Worm (Caenorhabditis elegans) whole organism, L4 larva: ENCODE measurements around the gene klc-2.

Source experiments
- F10B5.3 ChIP-seq: sonication (generic microtip); optimal IDR thresholded peaks from 2 replicates; lab custom pipeline; 2016; ENCODE audit warnings: mild to moderate bottlenecking, missing genetic modification characterization, missing compliant biosample characterization
- F37D6.2 ChIP-seq: sonication (generic microtip); optimal IDR thresholded peaks from 2 replicates; lab custom pipeline; 2016; ENCODE audit warnings: mild to moderate bottlenecking, missing genetic modification characterization, missing compliant biosample characterization
- F49E8.2 ChIP-seq: sonication (generic microtip); optimal IDR thresholded peaks from 2 replicates; lab custom pipeline; 2016; ENCODE audit warnings: missing compliant biosample characterization, mild to moderate bottlenecking, missing genetic modification characterization, borderline replicate concordance
- T20F7.1 ChIP-seq: fragments of 200-800 bp; sonication (Bioruptor generic); optimal IDR thresholded peaks from 2 replicates; lab custom pipeline; 2018; ENCODE audit warnings: mild to moderate bottlenecking, missing genetic modification characterization, missing compliant biosample characterization
- Y105C5A.15 ChIP-seq: fragments of 200-800 bp; sonication (Bioruptor generic); IDR thresholded peaks from 2 replicates; pipeline ENCODE4 v1.3.6; 2022; ENCODE audit warnings: missing genetic modification characterization, missing compliant biosample characterization
- Y48G9A.11 ChIP-seq: fragments of 200-800 bp; sonication (Bioruptor generic); IDR thresholded peaks from 2 replicates; pipeline ENCODE4 v1.3.6; 2022; ENCODE audit warnings: missing genetic modification reagents, missing genetic modification characterization, missing compliant biosample characterization
- ZK337.2 ChIP-seq: fragments of 200-800 bp; sonication (Bioruptor generic); IDR thresholded peaks from 2 replicates; pipeline ENCODE4 v1.3.6; 2022; ENCODE audit warnings: missing genetic modification reagents, missing genetic modification characterization, missing compliant biosample characterization
- arid-1 ChIP-seq: fragments of 200-800 bp; sonication (Bioruptor generic); conservative IDR thresholded peaks from 2 replicates; pipeline ENCODE4 v1.3.6; 2022; ENCODE audit warnings: missing genetic modification reagents, missing genetic modification characterization, missing compliant biosample characterization
- ceh-20 ChIP-seq: fragments of 200-800 bp; sonication (Bioruptor generic); IDR thresholded peaks from 2 replicates; pipeline ENCODE4 v1.3.6; 2022; ENCODE audit warnings: missing genetic modification reagents, missing genetic modification characterization, missing compliant biosample characterization
- ceh-32 ChIP-seq: sonication (generic microtip); optimal IDR thresholded peaks from 2 replicates; lab custom pipeline; 2016; ENCODE audit warnings: mild to moderate bottlenecking, missing genetic modification characterization, missing compliant biosample characterization; ENCODE audit not compliant: poor library complexity
- ceh-44 ChIP-seq: fragments of 200-800 bp; sonication (Bioruptor generic); IDR thresholded peaks from 2 replicates; pipeline ENCODE4 v1.3.6; 2022; ENCODE audit warnings: missing genetic modification reagents, missing genetic modification characterization, missing compliant biosample characterization
- ceh-82 ChIP-seq: sonication (generic microtip); optimal IDR thresholded peaks from 2 replicates; lab custom pipeline; 2017; ENCODE audit warnings: missing biosample characterization, missing genetic modification characterization
- cey-2 ChIP-seq: sonication (generic microtip); optimal IDR thresholded peaks from 3 replicates; lab custom pipeline; 2017; ENCODE audit warnings: missing genetic modification characterization, mild to moderate bottlenecking, missing compliant biosample characterization, antibody characterized with exemption, borderline replicate concordance; ENCODE audit not compliant: insufficient read depth
- dmd-9 ChIP-seq: fragments of 200-800 bp; sonication (Bioruptor generic); IDR thresholded peaks from 2 replicates; pipeline ENCODE4 v1.3.6; 2022; ENCODE audit warnings: missing genetic modification reagents, missing genetic modification characterization, missing compliant biosample characterization
- duxl-1 ChIP-seq: sonication (generic microtip); optimal IDR thresholded peaks from 2 replicates; lab custom pipeline; 2016; ENCODE audit warnings: mild to moderate bottlenecking, missing genetic modification characterization, moderate library complexity, missing compliant biosample characterization; ENCODE audit not compliant: poor library complexity
- dve-1 ChIP-seq: sonication (generic microtip); optimal IDR thresholded peaks from 2 replicates; lab custom pipeline; 2017; ENCODE audit warnings: antibody characterized with exemption, mild to moderate bottlenecking, missing genetic modification characterization, missing compliant biosample characterization; ENCODE audit not compliant: insufficient read depth
- fkh-10 ChIP-seq: fragments of 150-350 bp; optimal IDR thresholded peaks from 2 replicates; lab custom pipeline; 2014; ENCODE audit warnings: missing biosample characterization, missing genetic modification reagents, missing genetic modification characterization
- fos-1 ChIP-seq: fragments of 150-350 bp; optimal IDR thresholded peaks from 2 replicates; lab custom pipeline; 2014; ENCODE audit warnings: missing biosample characterization, missing genetic modification characterization
- gei-8 ChIP-seq: fragments of 200-800 bp; sonication (Bioruptor generic); optimal IDR thresholded peaks from 2 replicates; lab custom pipeline; 2018; ENCODE audit warnings: mild to moderate bottlenecking, missing genetic modification characterization, missing compliant biosample characterization
- hlh-30 ChIP-seq: sonication (generic microtip); optimal IDR thresholded peaks from 2 replicates; lab custom pipeline; 2017; ENCODE audit warnings: antibody characterized with exemption, mild to moderate bottlenecking, missing genetic modification characterization, missing compliant biosample characterization; ENCODE audit not compliant: insufficient read depth
- hmg-1.1 ChIP-seq: fragments of 200-800 bp; sonication (Bioruptor generic); IDR thresholded peaks from 2 replicates; pipeline ENCODE4 v1.3.6; 2022; ENCODE audit warnings: missing genetic modification reagents, missing genetic modification characterization, missing compliant biosample characterization
- lim-7 ChIP-seq: fragments of 200-800 bp; sonication (Bioruptor generic); IDR thresholded peaks from 2 replicates; pipeline ENCODE4 v1.3.6; 2022; ENCODE audit warnings: missing genetic modification characterization, missing compliant biosample characterization
- lin-1 ChIP-seq: fragments of 200-800 bp; sonication (Bioruptor generic); IDR thresholded peaks from 2 replicates; pipeline ENCODE4 v1.3.6; 2022; ENCODE audit warnings: missing genetic modification reagents, missing genetic modification characterization, missing compliant biosample characterization
- lin-29 ChIP-seq: fragments of 200-800 bp; sonication (Bioruptor generic); IDR thresholded peaks from 2 replicates; pipeline ENCODE4 v1.3.6; 2022; ENCODE audit warnings: missing genetic modification reagents, missing genetic modification characterization, missing compliant biosample characterization
- lin-38 ChIP-seq: fragments of 200-800 bp; sonication (Bioruptor generic); IDR thresholded peaks from 2 replicates; pipeline ENCODE4 v1.3.6; 2022; ENCODE audit warnings: missing genetic modification reagents, missing genetic modification characterization, missing compliant biosample characterization
- lir-3 ChIP-seq: sonication (generic microtip); optimal IDR thresholded peaks from 2 replicates; lab custom pipeline; 2016; ENCODE audit warnings: mild to moderate bottlenecking, missing genetic modification characterization, missing compliant biosample characterization
- lsy-2 ChIP-seq, 2 experiments: fragments of 150-350 bp in 1 of 2; sonication (generic microtip) in 1 of 2; optimal IDR thresholded peaks; 2 replicates each; lab custom pipeline; 2014 to 2017; ENCODE audit warnings: missing biosample characterization in 2 of 2, missing genetic modification characterization in 2 of 2
- madf-5 ChIP-seq, 2 experiments: fragments of 200-800 bp; sonication (Bioruptor generic); IDR thresholded peaks; 2 replicates each; pipeline ENCODE4 v1.3.6; 2022; ENCODE audit warnings: missing compliant biosample characterization in 2 of 2, missing genetic modification characterization in 2 of 2
- madf-9 ChIP-seq: fragments of 200-800 bp; sonication (Bioruptor generic); conservative IDR thresholded peaks from 2 replicates; pipeline ENCODE4 v1.3.6; 2022; ENCODE audit warnings: missing genetic modification reagents, missing genetic modification characterization, missing compliant biosample characterization
- mdt-29 ChIP-seq: fragments of 200-800 bp; sonication (Bioruptor generic); IDR thresholded peaks from 2 replicates; pipeline ENCODE4 v1.3.6; 2022; ENCODE audit warnings: missing genetic modification reagents, missing genetic modification characterization, missing compliant biosample characterization
- mep-1 ChIP-seq: fragments of 150-350 bp; sonication (generic microtip); optimal IDR thresholded peaks from 3 replicates; lab custom pipeline; 2014; ENCODE audit warnings: missing biosample characterization, missing genetic modification characterization
- mes-2 ChIP-seq: sonication (generic microtip); optimal IDR thresholded peaks from 2 replicates; lab custom pipeline; 2016; ENCODE audit warnings: missing genotype, mild to moderate bottlenecking, missing genetic modification characterization, missing compliant biosample characterization; ENCODE audit not compliant: poor library complexity, severe bottlenecking
- mxl-3 ChIP-seq: fragments of 200-800 bp; sonication (Bioruptor generic); optimal IDR thresholded peaks from 2 replicates; lab custom pipeline; 2018; ENCODE audit warnings: mild to moderate bottlenecking, missing genetic modification characterization, missing compliant biosample characterization
- nhr-11 ChIP-seq: fragments of 150-350 bp; optimal IDR thresholded peaks from 2 replicates; lab custom pipeline; 2014; ENCODE audit warnings: missing biosample characterization, missing genetic modification characterization
- nhr-25 ChIP-seq: sonication (generic microtip); optimal IDR thresholded peaks from 2 replicates; lab custom pipeline; 2017; ENCODE audit warnings: missing genetic modification characterization, mild to moderate bottlenecking, missing compliant biosample characterization, antibody characterized with exemption, moderate library complexity, borderline replicate concordance; ENCODE audit not compliant: insufficient read depth
- nhr-41 ChIP-seq: fragments of 200-800 bp; sonication (Bioruptor generic); IDR thresholded peaks from 2 replicates; pipeline ENCODE4 v1.3.6; 2022; ENCODE audit warnings: missing genetic modification reagents, missing genetic modification characterization, missing compliant biosample characterization
- nhr-6 ChIP-seq: fragments of 150-350 bp; optimal IDR thresholded peaks from 2 replicates; lab custom pipeline; 2014; ENCODE audit warnings: missing biosample characterization, missing genetic modification characterization
- nhr-76 ChIP-seq: fragments of 150-350 bp; optimal IDR thresholded peaks from 2 replicates; lab custom pipeline; 2014; ENCODE audit warnings: missing biosample characterization, missing genetic modification characterization
- php-3 ChIP-seq: fragments of 200-800 bp; sonication (Bioruptor generic); IDR thresholded peaks from 2 replicates; pipeline ENCODE4 v1.3.6; 2022; ENCODE audit warnings: missing genetic modification reagents, missing genetic modification characterization, missing compliant biosample characterization
- snpc-1.2 ChIP-seq: fragments of 200-800 bp; sonication (Bioruptor generic); IDR thresholded peaks from 2 replicates; pipeline ENCODE4 v1.3.6; 2022; ENCODE audit warnings: missing genetic modification reagents, missing genetic modification characterization, missing compliant biosample characterization
- snpc-4 ChIP-seq: fragments of 150-350 bp; optimal IDR thresholded peaks from 2 replicates; lab custom pipeline; 2014; ENCODE audit warnings: missing biosample characterization, missing genetic modification characterization
- spr-3 ChIP-seq: fragments of 200-800 bp; sonication (Bioruptor generic); optimal IDR thresholded peaks from 2 replicates; lab custom pipeline; 2018; ENCODE audit warnings: mild to moderate bottlenecking, missing genetic modification characterization, missing compliant biosample characterization
- tra-1 ChIP-seq: fragments of 200-800 bp; sonication (Bioruptor generic); IDR thresholded peaks from 2 replicates; pipeline ENCODE4 v1.3.6; 2022; ENCODE audit warnings: missing genetic modification reagents, missing genetic modification characterization, missing compliant biosample characterization
- unc-130 ChIP-seq: sonication (generic microtip); optimal IDR thresholded peaks from 2 replicates; lab custom pipeline; 2016; ENCODE audit warnings: missing genetic modification reagents, missing genetic modification characterization, missing compliant biosample characterization
- unc-62 ChIP-seq, 3 experiments: fragments of 150-350 bp in 1 of 3; sonication (generic microtip); optimal IDR thresholded peaks in 2 of 3; peaks in 1 of 3; 1 replicate in 1 of 3; 2 replicates in 2 of 3; lab custom pipeline; 2014 to 2017; ENCODE audit warnings: missing biosample characterization in 3 of 3, missing genetic modification characterization in 3 of 3, missing genetic modification reagents in 3 of 3, missing genotype in 1 of 3
- zag-1 ChIP-seq: fragments of 150-350 bp; optimal IDR thresholded peaks from 2 replicates; lab custom pipeline; 2014; ENCODE audit warnings: missing biosample characterization, missing genetic modification characterization
- zfp-2 ChIP-seq: sonication (generic microtip); optimal IDR thresholded peaks from 2 replicates; lab custom pipeline; 2016; ENCODE audit warnings: mild to moderate bottlenecking, missing genetic modification characterization, missing compliant biosample characterization
- zip-2 ChIP-seq: fragments of 150-350 bp; optimal IDR thresholded peaks from 2 replicates; lab custom pipeline; 2014; ENCODE audit warnings: missing biosample characterization, missing genetic modification characterization
- ztf-7 ChIP-seq: fragments of 150-350 bp; optimal IDR thresholded peaks from 2 replicates; lab custom pipeline; 2014; ENCODE audit warnings: missing biosample characterization, missing genetic modification characterization

Gene klc-2

DNA sequence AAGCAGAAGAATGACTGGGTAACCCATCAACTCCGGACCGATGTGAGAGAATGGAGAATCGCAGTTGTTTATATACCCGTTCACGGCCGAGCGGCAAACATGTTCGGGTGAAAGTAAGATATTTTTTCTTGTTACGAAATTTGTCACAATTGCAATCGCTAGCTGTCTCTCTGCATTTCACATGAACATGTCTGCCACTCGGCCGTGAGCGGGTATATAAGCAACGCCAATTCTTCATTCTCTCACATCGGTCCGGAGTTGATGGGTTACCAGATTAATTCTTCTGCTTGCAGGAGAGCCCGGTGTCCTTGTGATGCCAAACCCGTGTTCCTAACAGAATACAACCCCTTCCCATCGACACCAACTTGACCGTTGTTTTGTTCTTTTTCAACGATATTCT, 5.8 kb upstream of the klc-2 start (continued):
- TF ChIP-seq nhr-76 (tag; lab: Kevin White, UChicago) = no peak
- TF ChIP-seq dve-1 (tag; lab: Kevin White, UChicago) = peak; percentile 31
- peak; percentile 14 for TF ChIP-seq T20F7.1 (GFP tag; lab: Kevin White, UChicago)
- peak; percentile 57 for TF ChIP-seq lin-38 (GFP tag; lab: Robert Waterston, UW)
- no peak for TF ChIP-seq mep-1 (tag; lab: Kevin White, UChicago)
- TF ChIP-seq hmg-1.1 = 0 out of 2 replicates have a peak, but pooled peaks have one; percentile 52
- no peak for TF ChIP-seq unc-62 (GFP tag; optimal IDR thresholded peaks at IDR 0.05 in 1 of 2; lab: Kevin White, UChicago)
- no peak for TF ChIP-seq unc-62 (tag; optimal IDR thresholded peaks at IDR 0.05; lab: Kevin White, UChicago)
- TF ChIP-seq arid-1 (GFP tag; lab: Robert Waterston, UW) = no peak
- no peak for TF ChIP-seq duxl-1 (tag; lab: Kevin White, UChicago)
- no peak for TF ChIP-seq dmd-9
- no peak for TF ChIP-seq nhr-25 (tag; lab: Kevin White, UChicago)
- TF ChIP-seq mes-2 (tag; lab: Kevin White, UChicago) = no peak
- TF ChIP-seq F49E8.2 (tag; lab: Kevin White, UChicago) = no peak
- no peak for TF ChIP-seq snpc-1.2 (GFP tag; lab: Robert Waterston, UW)
- no peak for TF ChIP-seq ceh-82 (tag; lab: Kevin White, UChicago)
- peak; percentile 90 for TF ChIP-seq snpc-4
- TF ChIP-seq tra-1 (GFP tag; lab: Robert Waterston, UW) = no peak
- TF ChIP-seq zfp-2 (tag; lab: Kevin White, UChicago) = no peak
- no peak for TF ChIP-seq madf-9 (GFP tag; lab: Robert Waterston, UW)
- TF ChIP-seq zip-2 = peak; percentile 97
- no peak for TF ChIP-seq ztf-7 (tag; lab: Kevin White, UChicago)
- TF ChIP-seq F10B5.3 (tag; lab: Kevin White, UChicago) = no peak
- TF ChIP-seq nhr-6 = no peak
- no peak for TF ChIP-seq nhr-11 (tag; lab: Kevin White, UChicago)
- no peak for TF ChIP-seq F37D6.2 (tag; lab: Kevin White, UChicago)
- TF ChIP-seq zag-1 (tag; lab: Kevin White, UChicago) = no peak
- TF ChIP-seq hlh-30 (tag; lab: Kevin White, UChicago) = peak; percentile 51
- TF ChIP-seq php-3 (GFP tag; lab: Robert Waterston, UW) = no peak
- no peak for TF ChIP-seq lim-7 (GFP tag; lab: Robert Waterston, UW)
- peak; percentile 28; the same call in 1 of the 2 replicates for TF ChIP-seq ceh-44 (GFP tag; lab: Robert Waterston, UW)
- TF ChIP-seq mxl-3 (GFP tag; lab: Kevin White, UChicago) = peak; percentile 7
- TF ChIP-seq nhr-41 = no peak
- TF ChIP-seq Y48G9A.11 = no peak
- TF ChIP-seq fos-1 (tag; lab: Kevin White, UChicago) = no peak
- no peak for TF ChIP-seq unc-130 (GFP tag; lab: Kevin White, UChicago)
- TF ChIP-seq gei-8 (GFP tag; lab: Kevin White, UChicago) = no peak
- no peak for TF ChIP-seq lir-3 (tag; lab: Kevin White, UChicago)
- no peak for TF ChIP-seq ceh-32 (tag; lab: Kevin White, UChicago)
- peak in 1 of 2 experiments; percentile 53 for TF ChIP-seq lsy-2 (tag; optimal IDR thresholded peaks at IDR 0.05; lab: Kevin White, UChicago)
- TF ChIP-seq mdt-29 = no peak
- no peak; the same call in 1 of the 2 replicates for TF ChIP-seq ceh-20 (GFP tag; lab: Robert Waterston, UW)
- no peak for TF ChIP-seq fkh-10 (GFP tag; lab: Kevin White, UChicago)
- 0 out of 4 replicates have a peak, but pooled peaks of 1 of the 2 experiments have one; percentile 27 for TF ChIP-seq madf-5 (GFP tag; IDR thresholded peaks at IDR 0.05; lab: Robert Waterston, UW)
- TF ChIP-seq Y105C5A.15 (GFP tag; lab: Robert Waterston, UW) = 0 out of 2 replicates have a peak, but pooled peaks have one; percentile 9
- no peak for TF ChIP-seq lin-29 (GFP tag; lab: Robert Waterston, UW)
- no peak for TF ChIP-seq lin-1 (GFP tag; lab: Robert Waterston, UW)
- no peak for TF ChIP-seq cey-2 (tag; lab: Kevin White, UChicago)
- TF ChIP-seq spr-3 (GFP tag; lab: Kevin White, UChicago) = peak; percentile 20
- 0 out of 2 replicates have a peak, but pooled peaks have one; percentile 28 for TF ChIP-seq ZK337.2 (GFP tag; lab: Robert Waterston, UW)
